Worm (Caenorhabditis elegans) whole organism, L3 larva: ENCODE measurements around the gene tir-1.

ENCODE experiments used
- R02D3.7 ChIP-seq: fragments of 150-350 bp; optimal IDR thresholded peaks from 2 replicates; lab custom pipeline; 2014; ENCODE audit warnings: missing biosample characterization, missing genetic modification characterization
- ZK546.5 ChIP-seq: sonication (generic microtip); optimal IDR thresholded peaks from 2 replicates; lab custom pipeline; 2017; ENCODE audit warnings: missing biosample characterization, missing genetic modification characterization
- ama-1 ChIP-seq: fragments of 150-350 bp; optimal IDR thresholded peaks from 2 replicates; lab custom pipeline; 2018
- ceh-16 ChIP-seq: sonication (generic microtip); optimal IDR thresholded peaks from 2 replicates; lab custom pipeline; 2017; ENCODE audit warnings: missing biosample characterization, missing genetic modification characterization
- ceh-28 ChIP-seq: fragments of 150-350 bp; optimal IDR thresholded peaks from 2 replicates; lab custom pipeline; 2014; ENCODE audit warnings: missing biosample characterization, missing genetic modification reagents, missing genetic modification characterization
- ceh-82 ChIP-seq: fragments of 150-350 bp; optimal IDR thresholded peaks from 2 replicates; lab custom pipeline; 2014; ENCODE audit warnings: missing biosample characterization, missing genetic modification characterization
- ceh-9 ChIP-seq: sonication (generic microtip); optimal IDR thresholded peaks from 2 replicates; lab custom pipeline; 2018; ENCODE audit warnings: missing biosample characterization, missing genetic modification characterization
- daf-12 ChIP-seq: fragments of 150-350 bp; optimal IDR thresholded peaks from 2 replicates; lab custom pipeline; 2014; ENCODE audit warnings: missing biosample characterization, missing genetic modification reagents, missing genetic modification characterization
- egl-27 ChIP-seq: sonication (generic microtip); optimal IDR thresholded peaks from 4 replicates; lab custom pipeline; 2017; ENCODE audit warnings: missing biosample characterization, missing genetic modification reagents, missing genetic modification characterization
- egl-5 ChIP-seq: fragments of 150-350 bp; optimal IDR thresholded peaks from 2 replicates; lab custom pipeline; 2017; ENCODE audit warnings: missing biosample characterization, missing genetic modification reagents, missing genetic modification characterization, inconsistent platforms
- elt-1 ChIP-seq: fragments of 150-350 bp; optimal IDR thresholded peaks from 2 replicates; lab custom pipeline; 2014; ENCODE audit warnings: missing biosample characterization, missing genetic modification characterization
- elt-2 ChIP-seq: sonication (generic microtip); optimal IDR thresholded peaks from 2 replicates; lab custom pipeline; 2016; ENCODE audit warnings: missing genetic modification reagents, mild to moderate bottlenecking, missing genetic modification characterization, missing compliant biosample characterization
- elt-3 ChIP-seq, 3 experiments: fragments of 150-350 bp in 1 of 3; sonication (generic microtip) in 2 of 3; optimal IDR thresholded peaks; 2 replicates in 2 of 3; 4 replicates in 1 of 3; lab custom pipeline; 2014 to 2017; ENCODE audit warnings: missing biosample characterization in 3 of 3, missing genetic modification characterization in 3 of 3
- eor-1 ChIP-seq, 2 experiments: fragments of 150-350 bp; optimal IDR thresholded peaks; 2 replicates each; lab custom pipeline; 2014 to 2018; ENCODE audit warnings: missing biosample characterization in 2 of 2, missing genetic modification characterization in 2 of 2
- fkh-10 ChIP-seq: sonication (generic microtip); optimal IDR thresholded peaks from 2 replicates; lab custom pipeline; 2017; ENCODE audit warnings: missing biosample characterization, missing genetic modification reagents, missing genetic modification characterization
- fkh-2 ChIP-seq: fragments of 150-350 bp; optimal IDR thresholded peaks from 2 replicates; lab custom pipeline; 2014; ENCODE audit warnings: missing biosample characterization, missing genetic modification reagents, missing genetic modification characterization
- fos-1 ChIP-seq: fragments of 150-350 bp; optimal IDR thresholded peaks from 2 replicates; lab custom pipeline; 2014; ENCODE audit warnings: missing biosample characterization, missing genetic modification characterization
- hmg-11 ChIP-seq: sonication (generic microtip); optimal IDR thresholded peaks from 2 replicates; lab custom pipeline; 2016; ENCODE audit warnings: missing genetic modification characterization, missing compliant biosample characterization
- jun-1 ChIP-seq: fragments of 150-350 bp; optimal IDR thresholded peaks from 2 replicates; lab custom pipeline; 2014; ENCODE audit warnings: missing biosample characterization, missing genetic modification reagents, missing genetic modification characterization
- lin-15B ChIP-seq: fragments of 150-350 bp; optimal IDR thresholded peaks from 2 replicates; lab custom pipeline; 2014; ENCODE audit warnings: missing biosample characterization, missing genetic modification characterization
- lin-39 ChIP-seq: fragments of 150-350 bp; optimal IDR thresholded peaks from 2 replicates; lab custom pipeline; 2018; ENCODE audit warnings: missing biosample characterization, missing genetic modification reagents, missing genetic modification characterization
- lsy-12 ChIP-seq: sonication (generic microtip); optimal IDR thresholded peaks from 2 replicates; lab custom pipeline; 2016; ENCODE audit warnings: mild to moderate bottlenecking, missing genetic modification characterization, missing compliant biosample characterization
- mml-1 ChIP-seq: fragments of 150-350 bp; sonication (generic microtip); optimal IDR thresholded peaks from 3 replicates; lab custom pipeline; 2014; ENCODE audit warnings: missing biosample characterization, missing genetic modification characterization
- nfya-1 ChIP-seq: sonication (generic microtip); optimal IDR thresholded peaks from 2 replicates; lab custom pipeline; 2017; ENCODE audit warnings: missing genetic modification characterization, mild to moderate bottlenecking, missing compliant biosample characterization, antibody characterized with exemption, moderate library complexity; ENCODE audit not compliant: insufficient read depth
- nhr-23 ChIP-seq: fragments of 150-350 bp; optimal IDR thresholded peaks from 2 replicates; lab custom pipeline; 2014; ENCODE audit warnings: missing biosample characterization, missing genetic modification reagents, missing genetic modification characterization
- nhr-67 ChIP-seq: fragments of 150-350 bp; optimal IDR thresholded peaks from 2 replicates; lab custom pipeline; 2014; ENCODE audit warnings: missing biosample characterization, missing genetic modification characterization
- nhr-76 ChIP-seq: fragments of 150-350 bp; sonication (generic microtip); optimal IDR thresholded peaks from 5 replicates; lab custom pipeline; 2014; ENCODE audit warnings: missing biosample characterization, missing genetic modification characterization
- nhr-77 ChIP-seq: fragments of 150-350 bp; optimal IDR thresholded peaks from 2 replicates; lab custom pipeline; 2014; ENCODE audit warnings: missing biosample characterization, missing genetic modification characterization
- pha-4 ChIP-seq: fragments of 150-350 bp; optimal IDR thresholded peaks from 2 replicates; lab custom pipeline; 2014; ENCODE audit warnings: missing biosample characterization, missing genetic modification reagents, missing genetic modification characterization
- pqm-1 ChIP-seq: fragments of 150-350 bp; optimal IDR thresholded peaks from 2 replicates; lab custom pipeline; 2017; ENCODE audit warnings: missing biosample characterization, missing genetic modification characterization, inconsistent platforms
- skn-1 ChIP-seq: fragments of 150-350 bp; optimal IDR thresholded peaks from 2 replicates; lab custom pipeline; 2014; ENCODE audit warnings: missing biosample characterization, missing genetic modification characterization
- snpc-4 ChIP-seq: fragments of 150-350 bp; optimal IDR thresholded peaks from 2 replicates; lab custom pipeline; 2014; ENCODE audit warnings: missing biosample characterization, missing genetic modification characterization
- unc-62 ChIP-seq: fragments of 150-350 bp; sonication (generic microtip); optimal IDR thresholded peaks from 4 replicates; lab custom pipeline; 2014; ENCODE audit warnings: missing biosample characterization, missing genetic modification reagents, missing genetic modification characterization
- zag-1 ChIP-seq: fragments of 150-350 bp; optimal IDR thresholded peaks from 2 replicates; lab custom pipeline; 2014; ENCODE audit warnings: missing biosample characterization, missing genetic modification characterization
- ztf-11 ChIP-seq: fragments of 150-350 bp; optimal IDR thresholded peaks from 2 replicates; lab custom pipeline; 2014; ENCODE audit warnings: missing biosample characterization, missing genetic modification characterization

tir-1 gene

ce11 chrIII:3901542-3901941 lies at the start of gene tir-1:
Gene tir-1, minus strand, starts transcription at chrIII:3901642.
- no peak for TF ChIP-seq R02D3.7 (tag; lab: Kevin White, UChicago)
- no peak for TF ChIP-seq fkh-2 (tag; lab: Kevin White, UChicago)
- no peak for TF ChIP-seq ceh-9
- TF ChIP-seq ztf-11 (tag; lab: Kevin White, UChicago): no peak
- no peak for TF ChIP-seq daf-12 (tag; lab: Kevin White, UChicago)
- no peak for TF ChIP-seq ceh-28
- no peak for TF ChIP-seq ZK546.5
- no peak for TF ChIP-seq lin-39
- TF ChIP-seq zag-1: no peak
- TF ChIP-seq ceh-82: no peak
- TF ChIP-seq egl-27 (tag; lab: Kevin White, UChicago): no peak
- TF ChIP-seq unc-62 (GFP tag; lab: Kevin White, UChicago): no peak
- no peak for TF ChIP-seq nhr-23
- no peak for TF ChIP-seq pha-4 (tag; lab: Kevin White, UChicago)
- TF ChIP-seq fkh-10: no peak
- TF ChIP-seq fos-1: no peak
- no peak for TF ChIP-seq mml-1 (tag; lab: Kevin White, UChicago)
- no peak for TF ChIP-seq nhr-76 (tag; lab: Kevin White, UChicago)
- no peak for TF ChIP-seq nfya-1 (tag; lab: Kevin White, UChicago)

ce11 chrIII:3935808-3936207 lies 34.4 kb upstream of the tir-1 start, which contains the start of gene npl-10:
Gene npl-10, minus strand, starts transcription at chrIII:3935908.
- no peak for TF ChIP-seq mml-1 (tag; lab: Kevin White, UChicago)
- no peak for TF ChIP-seq nhr-76 (tag; lab: Kevin White, UChicago)
- TF ChIP-seq elt-3 (tag; optimal IDR thresholded peaks at IDR 0.05; lab: Kevin White, UChicago): no peak
- TF ChIP-seq nhr-77 (tag; lab: Kevin White, UChicago): no peak
- no peak for TF ChIP-seq skn-1
- no peak for TF ChIP-seq daf-12 (tag; lab: Kevin White, UChicago)
- no peak for TF ChIP-seq ceh-16 (tag; lab: Kevin White, UChicago)
- TF ChIP-seq hmg-11: no peak
- no peak for TF ChIP-seq snpc-4 (tag; lab: Kevin White, UChicago)
- TF ChIP-seq R02D3.7 (tag; lab: Kevin White, UChicago): no peak
- no peak for TF ChIP-seq nhr-67 (tag; lab: Kevin White, UChicago)
- no peak for TF ChIP-seq pha-4 (tag; lab: Kevin White, UChicago)
- no peak for TF ChIP-seq elt-1 (tag; lab: Kevin White, UChicago)
- no peak for TF ChIP-seq nhr-23
- no peak for TF ChIP-seq ceh-82
- no peak for TF ChIP-seq elt-2 (tag; lab: Kevin White, UChicago)
- TF ChIP-seq eor-1 (tag; optimal IDR thresholded peaks at IDR 0.05; lab: Kevin White, UChicago): no peak
- no peak for TF ChIP-seq jun-1 (tag; lab: Kevin White, UChicago)
- TF ChIP-seq, all 47 proteins: peak for 0

- TF ChIP-seq ztf-11 (tag; lab: Kevin White, UChicago) (no peak), egl-5 (tag; lab: Kevin White, UChicago) (no peak), jun-1 (tag; lab: Kevin White, UChicago) (no peak), ceh-82 (no peak), ama-1 (no peak), pqm-1 (tag; lab: Kevin White, UChicago) (no peak)
Measured at ce11 chrIII:3931423-3931822, 30.0 kb upstream of the tir-1 start, which contains the start of gene F37A8.2. Gene F37A8.2, minus strand, starts transcription at chrIII:3931523.

ce11 chrIII:3928136-3928535 lies 26.7 kb upstream of the tir-1 start, which contains the start of gene F37A8.1:
Gene F37A8.1, plus strand, starts transcription at chrIII:3928436.
- TF ChIP-seq lin-15B (tag; lab: Kevin White, UChicago): no peak
- no peak for TF ChIP-seq nhr-77 (tag; lab: Kevin White, UChicago)
- TF ChIP-seq lsy-12 (tag; lab: Kevin White, UChicago): no peak
- TF ChIP-seq unc-62 (GFP tag; lab: Kevin White, UChicago): no peak
- no peak for TF ChIP-seq nhr-67 (tag; lab: Kevin White, UChicago)

- peak; percentile 67 for TF ChIP-seq egl-5 (tag; lab: Kevin White, UChicago)
- TF ChIP-seq daf-12 (tag; lab: Kevin White, UChicago): no peak
Measured at ce11 chrIII:3927450-3927849, 26.0 kb upstream of the tir-1 start.
